Fruit fly (Drosophila melanogaster) whole organism, wandering third instar larva: Measurements from ENCODE around the gene Cyp4d2.

ENCODE experiments used
- Abd-B ChIP-seq: fragments of >200 bp; optimal IDR thresholded peaks from 2 replicates; lab custom pipeline; 2017; ENCODE audit warnings: missing biosample characterization, missing genetic modification characterization
- CG32264 ChIP-seq: fragments of 200-800 bp; sonication (Bioruptor generic); optimal IDR thresholded peaks from 2 replicates; lab custom pipeline; 2016; ENCODE audit warnings: missing biosample characterization, missing genetic modification characterization
- CG9705 ChIP-seq: fragments of 200-800 bp; sonication (Bioruptor generic); optimal IDR thresholded peaks from 2 replicates; lab custom pipeline; 2018; ENCODE audit warnings: missing biosample characterization, mild to moderate bottlenecking, missing genetic modification characterization
- CrebA ChIP-seq: fragments of 200-800 bp; sonication (Bioruptor generic); optimal IDR thresholded peaks from 2 replicates; lab custom pipeline; 2016; ENCODE audit warnings: missing biosample characterization, mild to moderate bottlenecking, missing genetic modification characterization, borderline replicate concordance
- Dfd ChIP-seq: fragments of >200 bp; optimal IDR thresholded peaks from 2 replicates; lab custom pipeline; 2017; ENCODE audit warnings: missing biosample characterization, missing genetic modification characterization
- Dif ChIP-seq: fragments of 200-275, 200-300 bp; sonication (Bioruptor generic); optimal IDR thresholded peaks from 2 replicates; lab custom pipeline; 2018; ENCODE audit warnings: missing biosample characterization, missing genetic modification characterization; ENCODE audit not compliant: partially characterized antibody
- GATAd ChIP-seq: sonication (Bioruptor generic); optimal IDR thresholded peaks from 2 replicates; lab custom pipeline; 2016; ENCODE audit warnings: missing biosample characterization, missing genetic modification characterization
- HLH106 ChIP-seq: fragments of 200-800 bp; optimal IDR thresholded peaks from 3 replicates; lab custom pipeline; 2019; ENCODE audit warnings: missing biosample characterization, mild to moderate bottlenecking, missing genetic modification characterization, moderate library complexity
- Hr78 ChIP-seq: fragments of >200 bp; optimal IDR thresholded peaks from 2 replicates; lab custom pipeline; 2017; ENCODE audit warnings: missing biosample characterization, missing genetic modification characterization
- Hr83 ChIP-seq: fragments of 200-300 bp; sonication (Bioruptor generic); optimal IDR thresholded peaks from 2 replicates; lab custom pipeline; 2016; ENCODE audit warnings: missing biosample characterization, mild to moderate bottlenecking, missing genetic modification characterization, moderate library complexity; ENCODE audit not compliant: poor library complexity, severe bottlenecking
- Jra ChIP-seq: sonication (Bioruptor generic); optimal IDR thresholded peaks from 2 replicates; lab custom pipeline; 2016; ENCODE audit warnings: missing biosample characterization, missing genetic modification characterization
- Mio ChIP-seq: sonication (Bioruptor generic); optimal IDR thresholded peaks from 2 replicates; lab custom pipeline; 2016; ENCODE audit warnings: missing biosample characterization, missing genetic modification characterization
- Myc ChIP-seq: fragments of >200 bp; optimal IDR thresholded peaks from 2 replicates; lab custom pipeline; 2017
- N ChIP-seq: fragments of >200 bp; optimal IDR thresholded peaks from 2 replicates; lab custom pipeline; 2018; ENCODE audit warnings: missing biosample characterization, missing external identifiers, missing genetic modification characterization
- OdsH ChIP-seq: fragments of 200-800 bp; sonication (Bioruptor generic); optimal IDR thresholded peaks from 2 replicates; lab custom pipeline; 2016; ENCODE audit warnings: missing biosample characterization, mild to moderate bottlenecking, missing genetic modification characterization
- Sp1 ChIP-seq: fragments of 200-800 bp; sonication (Bioruptor generic); optimal IDR thresholded peaks from 3 replicates; lab custom pipeline; 2019; ENCODE audit warnings: missing biosample characterization, mild to moderate bottlenecking, missing genetic modification characterization, moderate library complexity
- Vsx2 ChIP-seq: fragments of 200-300, 225-300 bp; sonication (Bioruptor generic); optimal IDR thresholded peaks from 2 replicates; lab custom pipeline; 2018; ENCODE audit warnings: missing biosample characterization, missing genetic modification characterization; ENCODE audit not compliant: partially characterized antibody
- br ChIP-seq: fragments of 200-800 bp; sonication (Bioruptor generic); optimal IDR thresholded peaks from 2 replicates; lab custom pipeline; 2016; ENCODE audit warnings: missing biosample characterization, missing genetic modification characterization
- brk ChIP-seq: fragments of 200-800 bp; sonication (Bioruptor generic); optimal IDR thresholded peaks from 2 replicates; lab custom pipeline; 2016; ENCODE audit warnings: missing biosample characterization, mild to moderate bottlenecking, missing genetic modification characterization
- dl ChIP-seq, 2 experiments: fragments of 175-275, 200-275 bp in 1 of 2; fragments of 200-275 bp in 1 of 2; sonication (Bioruptor generic); optimal IDR thresholded peaks; lab custom pipeline; 2018; ENCODE audit warnings: mild to moderate bottlenecking in 2 of 2, missing biosample characterization in 2 of 2, missing genetic modification characterization in 2 of 2, moderate library complexity in 2 of 2; ENCODE audit not compliant: partially characterized antibody in 2 of 2, insufficient read depth in 1 of 2
- dmrt93B ChIP-seq: fragments of 200-800 bp; sonication (Bioruptor generic); optimal IDR thresholded peaks from 2 replicates; lab custom pipeline; 2018; ENCODE audit warnings: missing biosample characterization, mild to moderate bottlenecking, missing genetic modification characterization
- dsf ChIP-seq: sonication (Bioruptor generic); optimal IDR thresholded peaks from 2 replicates; lab custom pipeline; 2016; ENCODE audit warnings: missing biosample characterization, missing genetic modification characterization, borderline replicate concordance
- ey ChIP-seq: fragments of 200-800 bp; sonication (Bioruptor generic); optimal IDR thresholded peaks from 2 replicates; lab custom pipeline; 2016; ENCODE audit warnings: missing biosample characterization, missing genetic modification characterization
- foxo ChIP-seq, 2 experiments: fragments of 200-800 bp; sonication (Bioruptor generic); optimal IDR thresholded peaks; 2 replicates in 1 of 2; 3 replicates in 1 of 2; lab custom pipeline; 2016 to 2017; ENCODE audit warnings: missing biosample characterization in 2 of 2, missing genetic modification characterization in 2 of 2
- h ChIP-seq: fragments of 200-800 bp; sonication (Bioruptor generic); optimal IDR thresholded peaks from 3 replicates; lab custom pipeline; 2016; ENCODE audit warnings: missing biosample characterization, mild to moderate bottlenecking, missing genetic modification characterization
- jim ChIP-seq: fragments of 175-275, 200-325 bp; sonication (Bioruptor generic); optimal IDR thresholded peaks from 2 replicates; lab custom pipeline; 2016; ENCODE audit warnings: missing biosample characterization, mild to moderate bottlenecking, missing genetic modification characterization
- lola ChIP-seq: fragments of >200 bp; optimal IDR thresholded peaks from 2 replicates; lab custom pipeline; 2017; ENCODE audit warnings: missing biosample characterization, missing genetic modification characterization
- pan ChIP-seq: fragments of >200 bp; optimal IDR thresholded peaks from 2 replicates; lab custom pipeline; 2017
- psq ChIP-seq: fragments of 200-800 bp; sonication (Bioruptor generic); optimal IDR thresholded peaks from 3 replicates; lab custom pipeline; 2017; ENCODE audit warnings: missing biosample characterization, mild to moderate bottlenecking, missing genetic modification characterization, moderate library complexity
- rgr ChIP-seq: fragments of 200-800 bp; sonication (Bioruptor generic); optimal IDR thresholded peaks from 3 replicates; lab custom pipeline; 2016; ENCODE audit warnings: missing biosample characterization, mild to moderate bottlenecking, missing genetic modification characterization
- sv ChIP-seq: fragments of 200-800 bp; sonication (Bioruptor generic); optimal IDR thresholded peaks from 3 replicates; lab custom pipeline; 2016; ENCODE audit warnings: missing biosample characterization, missing genetic modification characterization
- tai ChIP-seq: sonication (Bioruptor generic); optimal IDR thresholded peaks from 2 replicates; lab custom pipeline; 2016; ENCODE audit warnings: missing biosample characterization, missing genetic modification characterization
- usp ChIP-seq: fragments of >200 bp; optimal IDR thresholded peaks from 2 replicates; lab custom pipeline; 2017; ENCODE audit warnings: missing biosample characterization, missing genetic modification characterization
- woc ChIP-seq: sonication (Bioruptor generic); optimal IDR thresholded peaks from 2 replicates; lab custom pipeline; 2016; ENCODE audit warnings: missing biosample characterization, mild to moderate bottlenecking, missing genetic modification characterization

Gene Cyp4d2

dm6 chrX:2137587-2138341 lies 38.0 kb upstream of the Cyp4d2 start (continued):
- TF ChIP-seq CG9705 (peak; percentile 99), jim (GFP tag; lab: Kevin White, UChicago) (peak; percentile 96)

DNA sequence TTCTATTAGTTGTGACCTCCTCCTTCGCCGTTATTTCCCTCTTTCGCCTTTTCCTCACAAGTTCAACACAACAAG lies 37.6 kb upstream of the Cyp4d2 start, which contains the start of gene ph-p:
TSS of gene ph-p (minus strand) at position 30 of the 75 bp plus-strand sequence.
- TF ChIP-seq Myc (lab: Kevin White, UChicago) (no peak), jim (GFP tag; lab: Kevin White, UChicago) (no peak), sv (GFP tag; lab: Kevin White, UChicago) (no peak), CrebA (no peak), dl (GFP tag; optimal IDR thresholded peaks at IDR 0.05; lab: Kevin White, UChicago; ENCODE audit: insufficient read depth in 1 of 2, partially characterized antibody in 2 of 2) (no peak), Hr83 (GFP tag; lab: Kevin White, UChicago) (no peak), Jra (GFP tag; lab: Kevin White, UChicago) (no peak), h (GFP tag; lab: Kevin White, UChicago) (no peak), Mio (GFP tag; lab: Kevin White, UChicago) (no peak), N (no peak), foxo (GFP tag; optimal IDR thresholded peaks at IDR 0.05; lab: Kevin White, UChicago) (no peak), Abd-B (GFP tag; lab: Kevin White, UChicago) (no peak), brk (GFP tag; lab: Kevin White, UChicago) (no peak), lola (no peak), GATAd (GFP tag; lab: Kevin White, UChicago) (no peak), psq (no peak), Dfd (no peak), CG9705 (no peak), dmrt93B (no peak)

DNA sequence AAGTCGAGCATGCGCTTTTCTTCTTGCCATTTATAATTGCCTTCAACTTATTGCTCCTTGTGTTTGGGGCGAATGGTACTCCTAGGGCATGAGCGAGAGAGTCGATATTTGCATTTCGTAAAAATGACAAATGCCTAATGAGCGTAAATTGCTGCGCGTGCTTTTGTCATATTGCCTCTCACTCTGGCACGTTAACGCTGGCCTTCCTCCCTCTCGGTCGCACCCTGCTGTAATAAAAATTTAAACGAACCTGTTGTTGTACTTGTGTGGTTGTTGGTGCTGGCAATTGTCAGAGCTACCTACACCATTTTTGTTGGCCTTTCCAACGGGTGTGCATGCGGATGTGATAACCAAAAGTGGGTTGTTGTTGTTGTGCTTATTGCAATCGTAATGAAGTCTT lies 37.4 kb upstream of the Cyp4d2 start:
- TF ChIP-seq OdsH (GFP tag; lab: Kevin White, UChicago): no peak
- no peak for TF ChIP-seq sv (GFP tag; lab: Kevin White, UChicago)
- TF ChIP-seq CrebA: no peak
- TF ChIP-seq N: no peak
- no peak for TF ChIP-seq pan (lab: Kevin White, UChicago)
- TF ChIP-seq ey (GFP tag; lab: Kevin White, UChicago): no peak
- no peak for TF ChIP-seq Vsx2 (GFP tag; lab: Kevin White, UChicago)
- no peak for TF ChIP-seq Abd-B (GFP tag; lab: Kevin White, UChicago)
- TF ChIP-seq foxo (GFP tag; optimal IDR thresholded peaks at IDR 0.05; lab: Kevin White, UChicago): no peak
- TF ChIP-seq dsf (GFP tag; lab: Kevin White, UChicago): no peak
- TF ChIP-seq dl (GFP tag; optimal IDR thresholded peaks at IDR 0.05; lab: Kevin White, UChicago; ENCODE audit: insufficient read depth in 1 of 2, partially characterized antibody in 2 of 2): no peak
- no peak for TF ChIP-seq GATAd (GFP tag; lab: Kevin White, UChicago)
- no peak for TF ChIP-seq Myc (lab: Kevin White, UChicago)
- TF ChIP-seq HLH106: no peak
- TF ChIP-seq jim (GFP tag; lab: Kevin White, UChicago): no peak
- no peak for TF ChIP-seq tai (GFP tag; lab: Kevin White, UChicago)
- TF ChIP-seq Jra (GFP tag; lab: Kevin White, UChicago): no peak
- no peak for TF ChIP-seq br (GFP tag; lab: Kevin White, UChicago)
- TF ChIP-seq woc (GFP tag; lab: Kevin White, UChicago): no peak
- no peak for TF ChIP-seq h (GFP tag; lab: Kevin White, UChicago)

- TF ChIP-seq brk (GFP tag; lab: Kevin White, UChicago) (no peak), CG32264 (GFP tag; lab: Kevin White, UChicago) (no peak)
These were observed 36.2 kb upstream of the Cyp4d2 start for dm6 chrX:2139610-2140009.

- TF ChIP-seq ey (GFP tag; lab: Kevin White, UChicago): no peak
- peak; percentile 2 for TF ChIP-seq br (GFP tag; lab: Kevin White, UChicago)
- no peak for TF ChIP-seq jim (GFP tag; lab: Kevin White, UChicago)
- no peak for TF ChIP-seq HLH106
- no peak for TF ChIP-seq Vsx2 (GFP tag; lab: Kevin White, UChicago)
- no peak for TF ChIP-seq brk (GFP tag; lab: Kevin White, UChicago)
- TF ChIP-seq CG9705: peak; percentile 28
- TF ChIP-seq rgr (GFP tag; lab: Kevin White, UChicago): peak; percentile 12
- TF ChIP-seq Hr78: no peak
- TF ChIP-seq woc (GFP tag; lab: Kevin White, UChicago): no peak
- TF ChIP-seq CG32264 (GFP tag; lab: Kevin White, UChicago): no peak
- TF ChIP-seq Dif (GFP tag; lab: Kevin White, UChicago): no peak
- TF ChIP-seq usp (GFP tag; lab: Kevin White, UChicago): no peak
- TF ChIP-seq N: no peak
- TF ChIP-seq Sp1 (GFP tag; lab: Kevin White, UChicago): peak; percentile 25
- TF ChIP-seq CrebA: no peak
- TF ChIP-seq Hr83 (GFP tag; lab: Kevin White, UChicago): peak; percentile 44
These were observed 35.3 kb upstream of the Cyp4d2 start for dm6 chrX:2140487-2140886.
